Worm (Caenorhabditis elegans): ENCODE measurements around the gene srh-277.

ce11 chrV:16160087-16160486 is 22.9 kb upstream of the srh-277 start:
- TF ChIP-seq nhr-25 (tag; optimal IDR thresholded peaks at IDR 0.05) (no peak), lsy-12 (tag; optimal IDR thresholded peaks at IDR 0.05) (no peak), elt-1 (tag; optimal IDR thresholded peaks at IDR 0.05) (no peak), nhr-237 (tag; optimal IDR thresholded peaks at IDR 0.05) (no peak), fkh-10 (GFP tag; optimal IDR thresholded peaks at IDR 0.05) (no peak), nhr-67 (tag; optimal IDR thresholded peaks at IDR 0.05) (no peak), fos-1 (tag; optimal IDR thresholded peaks at IDR 0.05) (no peak), sea-2 (GFP tag; optimal IDR thresholded peaks at IDR 0.05) (no peak), skn-1 (tag; optimal IDR thresholded peaks at IDR 0.05) (no peak)
